Worm (Caenorhabditis elegans) whole organism, L2 larva: ENCODE results near the gene C06E7.2.

Experiments used
- ZK546.5 ChIP-seq: sonication (generic microtip); optimal IDR thresholded peaks from 2 replicates; lab custom pipeline; 2017; ENCODE audit warnings: missing biosample characterization, missing genetic modification characterization
- aly-2 ChIP-seq: fragments of 150-350 bp; optimal IDR thresholded peaks from 2 replicates; lab custom pipeline; 2014; ENCODE audit warnings: missing biosample characterization, missing genetic modification characterization
- ama-1 ChIP-seq: fragments of 150-350 bp; optimal IDR thresholded peaks from 2 replicates; lab custom pipeline; 2018; ENCODE audit warnings: inconsistent platforms
- nhr-10 ChIP-seq: sonication (generic microtip); optimal IDR thresholded peaks from 2 replicates; lab custom pipeline; 2017; ENCODE audit warnings: missing biosample characterization, missing genetic modification characterization
- nhr-23 ChIP-seq: fragments of 150-350 bp; optimal IDR thresholded peaks from 2 replicates; lab custom pipeline; 2014; ENCODE audit warnings: missing biosample characterization, missing genetic modification reagents, missing genetic modification characterization
- nhr-77 ChIP-seq: fragments of 150-350 bp; optimal IDR thresholded peaks from 2 replicates; lab custom pipeline; 2014; ENCODE audit warnings: missing biosample characterization, missing genetic modification characterization
- unc-39 ChIP-seq: fragments of 150-350 bp; optimal IDR thresholded peaks from 2 replicates; lab custom pipeline; 2014; ENCODE audit warnings: missing biosample characterization, missing genetic modification characterization
- ztf-11 ChIP-seq: sonication (generic microtip); optimal IDR thresholded peaks from 2 replicates; lab custom pipeline; 2017; ENCODE audit warnings: missing biosample characterization, missing genetic modification characterization

- TF ChIP-seq ZK546.5 (tag; lab: Kevin White, UChicago): no peak
- TF ChIP-seq ztf-11: no peak
- no peak for TF ChIP-seq nhr-10 (tag; lab: Kevin White, UChicago)
- no peak for TF ChIP-seq nhr-23
- TF ChIP-seq unc-39: no peak
- no peak for TF ChIP-seq nhr-77 (tag; lab: Kevin White, UChicago)
- TF ChIP-seq ama-1 (lab: Kevin White, UChicago): no peak
- TF ChIP-seq aly-2 (tag; lab: Kevin White, UChicago): no peak
These were observed 45.2 kb downstream of the C06E7.2 start, which contains the start of gene H04M03.11 for ce11 chrIV:5884500-5884899.
